Worm (Caenorhabditis elegans): ENCODE measurements around the gene T16G1.3.

ce11 chrV:12905074-12905473, 39.1 kb downstream of the T16G1.3 start, which contains the start of gene ttr-28:
- TF ChIP-seq cey-2 (tag; optimal IDR thresholded peaks at IDR 0.05; ENCODE audit: borderline replicate concordance, insufficient read depth) (no peak), nhr-111 (GFP tag; optimal IDR thresholded peaks at IDR 0.05) (no peak), ztf-11 (tag; optimal IDR thresholded peaks at IDR 0.05) (no peak), arid-1 (GFP tag; conservative IDR thresholded peaks at IDR 0.05) (no peak), nhr-28 (tag; optimal IDR thresholded peaks at IDR 0.05) (no peak), nhr-237 (tag; optimal IDR thresholded peaks at IDR 0.05) (no peak), ceh-82 (tag; optimal IDR thresholded peaks at IDR 0.05) (no peak), R02D3.7 (tag; optimal IDR thresholded peaks at IDR 0.05) (no peak), zip-2 (tag; optimal IDR thresholded peaks at IDR 0.05) (no peak), dve-1 (tag; optimal IDR thresholded peaks at IDR 0.05; ENCODE audit: insufficient read depth) (no peak)

Measured in whole organism, L4 larva.